Worm (Caenorhabditis elegans) whole organism, young adult: ENCODE measurements around the gene tag-250.

Experiments
- B0035.1 ChIP-seq: sonication (generic microtip); optimal IDR thresholded peaks from 2 replicates; lab custom pipeline; 2016; ENCODE audit warnings: missing genetic modification characterization, mild to moderate bottlenecking, missing compliant biosample characterization, missing genotype, missing genetic modification reagents
- F23B12.7 ChIP-seq: sonication (generic microtip); optimal IDR thresholded peaks from 2 replicates; lab custom pipeline; 2017; ENCODE audit warnings: missing genetic modification characterization, mild to moderate bottlenecking, missing compliant biosample characterization, antibody characterized with exemption, moderate library complexity; ENCODE audit not compliant: insufficient read depth
- Y53F4B.3 ChIP-seq: fragments of 200-800 bp; sonication (Bioruptor generic); IDR thresholded peaks from 2 replicates; pipeline ENCODE4 v1.3.6; 2022; ENCODE audit warnings: missing genetic modification reagents, missing genetic modification characterization, missing compliant biosample characterization
- Y56A3A.18 ChIP-seq: fragments of 200-800 bp; sonication (Bioruptor generic); IDR thresholded peaks from 2 replicates; pipeline ENCODE4 v1.3.6; 2022; ENCODE audit warnings: missing genetic modification reagents, missing genetic modification characterization, missing compliant biosample characterization
- aptf-3 ChIP-seq: fragments of 200-800 bp; sonication (Bioruptor generic); IDR thresholded peaks from 2 replicates; pipeline ENCODE4 v1.3.6; 2022; ENCODE audit warnings: missing genetic modification characterization, missing compliant biosample characterization
- athp-1 ChIP-seq: sonication (generic microtip); optimal IDR thresholded peaks from 2 replicates; lab custom pipeline; 2017; ENCODE audit warnings: mild to moderate bottlenecking, missing genetic modification characterization, missing compliant biosample characterization
- attf-3 ChIP-seq: fragments of 200-800 bp; sonication (Bioruptor generic); conservative IDR thresholded peaks from 2 replicates; pipeline ENCODE4 v1.3.6; 2022; ENCODE audit warnings: missing genetic modification reagents, missing genetic modification characterization, missing compliant biosample characterization
- attf-5 ChIP-seq: fragments of 200-800 bp; sonication (Bioruptor generic); optimal IDR thresholded peaks from 2 replicates; lab custom pipeline; 2018; ENCODE audit warnings: mild to moderate bottlenecking, missing genetic modification characterization, missing compliant biosample characterization
- attf-6 ChIP-seq: fragments of 200-800 bp; sonication (Bioruptor generic); IDR thresholded peaks from 2 replicates; pipeline ENCODE4 v1.3.6; 2022; ENCODE audit warnings: missing genetic modification reagents, missing genetic modification characterization, missing compliant biosample characterization
- bed-1 ChIP-seq: fragments of 200-800 bp; sonication (Bioruptor generic); IDR thresholded peaks from 2 replicates; pipeline ENCODE4 v1.3.6; 2022; ENCODE audit warnings: missing genetic modification reagents, missing genetic modification characterization, missing compliant biosample characterization
- bed-2 ChIP-seq: fragments of 200-800 bp; sonication (Bioruptor generic); IDR thresholded peaks from 2 replicates; pipeline ENCODE4 v1.3.6; 2022; ENCODE audit warnings: missing genetic modification reagents, missing genetic modification characterization, missing compliant biosample characterization
- cebp-1 ChIP-seq, 2 experiments: fragments of 200-800 bp in 1 of 2; sonication (Bioruptor generic) in 1 of 2; sonication (generic microtip) in 1 of 2; IDR thresholded peaks in 1 of 2; optimal IDR thresholded peaks in 1 of 2; 2 replicates each; pipeline versions ENCODE4 v1.3.6 to Lab custom; 2017 to 2022; ENCODE audit warnings: missing compliant biosample characterization in 2 of 2, missing genetic modification characterization in 2 of 2, mild to moderate bottlenecking in 1 of 2, missing genetic modification reagents in 1 of 2, moderate library complexity in 1 of 2
- cebp-2 ChIP-seq: fragments of 200-800 bp; sonication (Bioruptor generic); IDR thresholded peaks from 2 replicates; pipeline ENCODE4 v1.3.6; 2022; ENCODE audit warnings: missing genetic modification characterization, missing compliant biosample characterization
- ceh-100 ChIP-seq: fragments of 200-800 bp; sonication (Bioruptor generic); IDR thresholded peaks from 2 replicates; pipeline ENCODE4 v1.3.6; 2022; ENCODE audit warnings: missing genetic modification reagents, missing genetic modification characterization, missing compliant biosample characterization
- ceh-27 ChIP-seq: fragments of 200-800 bp; sonication (Bioruptor generic); optimal IDR thresholded peaks from 2 replicates; lab custom pipeline; 2018; ENCODE audit warnings: mild to moderate bottlenecking, missing genetic modification characterization, moderate library complexity, missing compliant biosample characterization
- die-1 ChIP-seq: sonication (generic microtip); optimal IDR thresholded peaks from 2 replicates; lab custom pipeline; 2016; ENCODE audit warnings: missing genotype, mild to moderate bottlenecking, missing genetic modification characterization, missing compliant biosample characterization
- dpl-1 ChIP-seq: fragments of 150-350 bp; optimal IDR thresholded peaks from 2 replicates; lab custom pipeline; 2014; ENCODE audit warnings: missing biosample characterization, missing genetic modification reagents, missing genetic modification characterization
- efl-1 ChIP-seq: fragments of 150-350 bp; optimal IDR thresholded peaks from 2 replicates; lab custom pipeline; 2014; ENCODE audit warnings: missing biosample characterization, missing genetic modification reagents, missing genetic modification characterization
- hlh-12 ChIP-seq: sonication (generic microtip); optimal IDR thresholded peaks from 2 replicates; lab custom pipeline; 2016; ENCODE audit warnings: missing genetic modification characterization, missing compliant biosample characterization
- hmg-20 ChIP-seq: fragments of 200-800 bp; sonication (Bioruptor generic); IDR thresholded peaks from 2 replicates; pipeline ENCODE4 v1.3.6; 2022; ENCODE audit warnings: missing genetic modification reagents, missing genetic modification characterization, missing compliant biosample characterization
- lag-1 ChIP-seq: fragments of 200-800 bp; sonication (Bioruptor generic); IDR thresholded peaks from 2 replicates; pipeline ENCODE4 v1.3.6; 2022; ENCODE audit warnings: missing genetic modification reagents, missing genetic modification characterization, missing compliant biosample characterization
- lin-35 ChIP-seq, 3 experiments: fragments of 150-350 bp in 2 of 3; sonication (generic microtip) in 1 of 3; optimal IDR thresholded peaks; 2 replicates each; lab custom pipeline; 2014 to 2018; ENCODE audit warnings: missing biosample characterization in 3 of 3, missing genetic modification characterization in 3 of 3, missing genetic modification reagents in 3 of 3
- lin-54 ChIP-seq: fragments of 200-800 bp; sonication (Bioruptor generic); optimal IDR thresholded peaks from 2 replicates; lab custom pipeline; 2018; ENCODE audit warnings: mild to moderate bottlenecking, missing genetic modification characterization, missing compliant biosample characterization
- lsl-1 ChIP-seq: fragments of 200-800 bp; sonication (Bioruptor generic); optimal IDR thresholded peaks from 2 replicates; lab custom pipeline; 2018; ENCODE audit warnings: mild to moderate bottlenecking, missing genetic modification characterization, moderate library complexity, missing compliant biosample characterization
- mcd-1 ChIP-seq: fragments of 200-800 bp; sonication (Bioruptor generic); IDR thresholded peaks from 2 replicates; pipeline ENCODE4 v1.3.6; 2022; ENCODE audit warnings: missing genetic modification reagents, missing genetic modification characterization, missing compliant biosample characterization
- nfya-1 ChIP-seq: sonication (generic microtip); optimal IDR thresholded peaks from 2 replicates; lab custom pipeline; 2017; ENCODE audit warnings: antibody characterized with exemption, missing compliant biosample characterization, missing genetic modification characterization, borderline replicate concordance; ENCODE audit not compliant: insufficient read depth
- nfya-2 ChIP-seq: fragments of 200-800 bp; sonication (Bioruptor generic); IDR thresholded peaks from 2 replicates; pipeline ENCODE4 v1.3.6; 2022; ENCODE audit warnings: missing genetic modification reagents, missing genetic modification characterization, missing compliant biosample characterization
- nhr-80 ChIP-seq: sonication (generic microtip); optimal IDR thresholded peaks from 2 replicates; lab custom pipeline; 2016; ENCODE audit warnings: missing genetic modification characterization, missing compliant biosample characterization
- sdz-38 ChIP-seq: sonication (generic microtip); optimal IDR thresholded peaks from 2 replicates; lab custom pipeline; 2016; ENCODE audit warnings: missing genotype, missing genetic modification characterization, missing compliant biosample characterization
- snpc-4 ChIP-seq, 5 experiments: fragments of 150-350 bp in 1 of 5; sonication (generic microtip) in 4 of 5; optimal IDR thresholded peaks; 2 replicates each; lab custom pipeline; 2014 to 2018; ENCODE audit warnings: missing genetic modification characterization in 5 of 5, missing biosample characterization in 3 of 5, antibody characterized with exemption in 2 of 5, mild to moderate bottlenecking in 2 of 5, missing compliant biosample characterization in 2 of 5, missing genotype in 2 of 5, moderate library complexity in 2 of 5, missing genetic modification reagents in 1 of 5
- zfh-2 ChIP-seq: fragments of 200-800 bp; sonication (Bioruptor generic); conservative IDR thresholded peaks from 2 replicates; pipeline ENCODE4 v1.3.6; 2022; ENCODE audit warnings: missing genetic modification reagents, missing genetic modification characterization, missing compliant biosample characterization
- zim-3 ChIP-seq: sonication (generic microtip); optimal IDR thresholded peaks from 2 replicates; lab custom pipeline; 2017; ENCODE audit warnings: mild to moderate bottlenecking, missing genetic modification characterization, moderate library complexity, missing compliant biosample characterization
- ztf-18 ChIP-seq: sonication (generic microtip); optimal IDR thresholded peaks from 2 replicates; lab custom pipeline; 2016; ENCODE audit warnings: missing genotype, mild to moderate bottlenecking, missing genetic modification characterization, missing compliant biosample characterization
- ztf-28 ChIP-seq: fragments of 200-800 bp; sonication (Bioruptor generic); IDR thresholded peaks from 2 replicates; pipeline ENCODE4 v1.3.6; 2022; ENCODE audit warnings: missing genetic modification reagents, missing genetic modification characterization, missing compliant biosample characterization

Gene tag-250

DNA sequence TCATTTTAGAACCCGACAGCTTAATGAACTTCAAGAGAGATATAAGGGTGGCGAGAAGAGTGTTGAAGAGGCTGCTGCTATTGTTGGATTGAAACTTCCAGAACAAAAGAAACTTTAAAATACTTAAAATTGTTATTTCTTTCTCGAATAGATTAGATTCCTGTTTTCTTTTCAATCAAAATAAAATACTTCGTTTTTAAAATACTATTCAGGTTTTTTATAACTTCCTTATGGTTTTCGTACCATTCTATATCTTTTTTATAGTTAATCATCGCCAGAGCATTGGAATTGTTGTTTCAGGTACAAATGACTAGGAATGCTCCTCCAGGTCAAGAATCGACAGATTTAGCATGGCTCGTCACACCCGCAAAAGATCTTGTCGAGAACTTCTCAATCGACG is 16.7 kb upstream of the tag-250 start, which contains the start of gene kle-2:
kle-2 (plus strand) TSS at position 301 of the 400 bp plus-strand sequence.
- no peak for TF ChIP-seq aptf-3 (GFP tag; lab: Robert Waterston, UW)
- TF ChIP-seq mcd-1 (GFP tag; lab: Robert Waterston, UW) = no peak
- no peak for TF ChIP-seq nhr-80 (tag; lab: Kevin White, UChicago)
- no peak for TF ChIP-seq bed-1
- no peak for TF ChIP-seq Y56A3A.18 (GFP tag; lab: Robert Waterston, UW)
- TF ChIP-seq snpc-4 (GFP tag; optimal IDR thresholded peaks at IDR 0.05; lab: Kevin White, UChicago) = no peak
- no peak for TF ChIP-seq snpc-4 (tag; optimal IDR thresholded peaks at IDR 0.05; lab: Kevin White, UChicago)
- TF ChIP-seq zfh-2 = no peak
- no peak for TF ChIP-seq B0035.1
- no peak for TF ChIP-seq ceh-27

DNA sequence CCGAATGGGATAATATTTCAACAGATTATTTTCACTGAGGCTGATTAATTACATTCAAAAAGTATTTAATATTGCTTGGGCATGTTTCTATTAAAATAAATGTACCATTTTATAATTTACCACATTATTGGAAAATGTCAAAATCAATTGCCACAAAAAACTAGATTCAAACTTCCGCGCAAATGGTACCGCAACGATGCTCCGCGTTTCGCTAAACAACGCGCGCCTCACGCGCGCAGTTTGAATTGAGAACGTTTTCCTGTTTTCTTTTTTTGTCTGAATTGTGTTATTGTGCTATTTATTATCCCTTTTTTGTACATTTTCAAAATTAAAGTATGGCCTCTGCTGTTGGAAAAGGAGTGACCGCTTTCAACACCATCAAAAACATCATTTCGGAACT is 16.1 kb upstream of the tag-250 start, which contains the start of gene C29E4.12:
C29E4.12 (plus strand) TSS at position 333 of the 400 bp plus-strand sequence.
- TF ChIP-seq cebp-2 (GFP tag; lab: Robert Waterston, UW) = no peak
- no peak for TF ChIP-seq sdz-38
- TF ChIP-seq lin-35 (GFP tag; optimal IDR thresholded peaks at IDR 0.05; lab: Kevin White, UChicago) = peak in 1 of 3 experiments; percentile 90
- TF ChIP-seq lsl-1 (GFP tag; lab: Kevin White, UChicago) = peak; percentile 5
- peak; percentile 94 for TF ChIP-seq lin-54 (GFP tag; lab: Kevin White, UChicago)
- TF ChIP-seq mcd-1 (GFP tag; lab: Robert Waterston, UW) = peak; percentile 58
- TF ChIP-seq efl-1 (GFP tag; lab: Kevin White, UChicago) = peak; percentile 78
- peak; percentile 12 for TF ChIP-seq F23B12.7 (tag; lab: Kevin White, UChicago)
- peak; percentile 74 for TF ChIP-seq attf-5 (GFP tag; lab: Kevin White, UChicago)
- TF ChIP-seq nfya-2 (GFP tag; lab: Robert Waterston, UW) = no peak
- peak; percentile 99 for TF ChIP-seq attf-3
- TF ChIP-seq dpl-1 (GFP tag; lab: Kevin White, UChicago) = peak; percentile 65

DNA sequence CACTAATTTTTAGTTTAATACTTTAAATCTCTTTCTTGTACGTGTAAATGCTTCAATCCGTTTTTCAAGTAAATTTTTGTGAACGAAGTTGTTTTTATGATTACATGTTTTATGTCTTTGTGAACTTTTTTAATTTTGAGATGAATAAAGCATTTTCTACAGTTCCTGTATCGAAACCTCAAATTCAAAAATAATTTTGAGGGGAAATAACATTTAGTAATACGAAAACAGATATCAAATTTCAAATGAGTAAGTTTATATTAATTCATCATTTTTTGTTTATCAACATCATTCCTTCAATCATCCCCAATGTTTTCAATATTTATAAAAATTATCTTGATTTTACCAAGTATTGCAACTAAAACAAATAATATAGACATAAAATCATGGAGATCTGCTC is 12.8 kb upstream of the tag-250 start, which contains the start of gene C29E4.10:
C29E4.10 (plus strand) TSS at position 301 of the 400 bp plus-strand sequence.
- no peak for TF ChIP-seq athp-1 (tag; lab: Kevin White, UChicago)
- no peak for TF ChIP-seq cebp-1 (GFP tag; IDR thresholded peaks at IDR 0.05; lab: Robert Waterston, UW)
- no peak for TF ChIP-seq cebp-1 (tag; optimal IDR thresholded peaks at IDR 0.05; lab: Kevin White, UChicago)
- TF ChIP-seq hlh-12 (tag; lab: Kevin White, UChicago) = no peak
- TF ChIP-seq bed-1 = no peak
- no peak for TF ChIP-seq bed-2
- TF ChIP-seq lag-1 (GFP tag; lab: Robert Waterston, UW) = no peak
- TF ChIP-seq attf-6 (GFP tag; lab: Robert Waterston, UW) = no peak
- no peak for TF ChIP-seq hmg-20 (GFP tag; lab: Robert Waterston, UW)
- TF ChIP-seq nfya-1 (tag; lab: Kevin White, UChicago) = no peak
- TF ChIP-seq die-1 (tag; lab: Kevin White, UChicago) = no peak
- TF ChIP-seq ztf-18 (tag; lab: Kevin White, UChicago) = no peak
- TF ChIP-seq zim-3 (tag; lab: Kevin White, UChicago) = no peak
- TF ChIP-seq ztf-28 (GFP tag; lab: Robert Waterston, UW) = no peak
- TF ChIP-seq ceh-100 (GFP tag; lab: Robert Waterston, UW) = no peak
- TF ChIP-seq Y53F4B.3 (GFP tag; lab: Robert Waterston, UW) = no peak
